Worm (Caenorhabditis elegans) whole organism, L4 larva: ENCODE data around the gene srd-13.

Experiments
- R02D3.7 ChIP-seq: fragments of 150-350 bp; sonication (generic microtip); optimal IDR thresholded peaks from 3 replicates; lab custom pipeline; 2014; ENCODE audit warnings: missing biosample characterization, missing genetic modification characterization
- T20F7.1 ChIP-seq: fragments of 200-800 bp; sonication (Bioruptor generic); optimal IDR thresholded peaks from 2 replicates; lab custom pipeline; 2018; ENCODE audit warnings: mild to moderate bottlenecking, missing genetic modification characterization, missing compliant biosample characterization
- ama-1 ChIP-seq: fragments of 150-350 bp; optimal IDR thresholded peaks from 2 replicates; lab custom pipeline; 2014; ENCODE audit warnings: inconsistent platforms, mixed read lengths
- fos-1 ChIP-seq: fragments of 150-350 bp; optimal IDR thresholded peaks from 2 replicates; lab custom pipeline; 2014; ENCODE audit warnings: missing biosample characterization, missing genetic modification characterization
- lim-7 ChIP-seq: fragments of 200-800 bp; sonication (Bioruptor generic); IDR thresholded peaks from 2 replicates; pipeline ENCODE4 v1.3.6; 2022; ENCODE audit warnings: missing genetic modification characterization, missing compliant biosample characterization
- lin-15B ChIP-seq: fragments of 150-350 bp; sonication (generic microtip); optimal IDR thresholded peaks from 3 replicates; lab custom pipeline; 2014; ENCODE audit warnings: missing biosample characterization, missing genetic modification characterization
- pha-4 ChIP-seq, 2 experiments: fragments of 150-350 bp in 1 of 2; fragments of 200-800 bp in 1 of 2; sonication (Bioruptor generic) in 1 of 2; IDR thresholded peaks in 1 of 2; optimal IDR thresholded peaks in 1 of 2; 2 replicates each; pipeline versions ENCODE4 v1.3.6 to Lab custom; 2014 to 2022; ENCODE audit warnings: missing genetic modification characterization in 2 of 2, missing genetic modification reagents in 2 of 2, missing biosample characterization in 1 of 2, missing compliant biosample characterization in 1 of 2
- unc-62 ChIP-seq, 3 experiments: fragments of 150-350 bp in 1 of 3; sonication (generic microtip); optimal IDR thresholded peaks in 2 of 3; peaks in 1 of 3; 1 replicate in 1 of 3; 2 replicates in 2 of 3; lab custom pipeline; 2014 to 2017; ENCODE audit warnings: missing biosample characterization in 3 of 3, missing genetic modification characterization in 3 of 3, missing genetic modification reagents in 3 of 3, missing genotype in 1 of 3
- vab-7 ChIP-seq: fragments of 200-800 bp; sonication (Bioruptor generic); IDR thresholded peaks from 2 replicates; pipeline ENCODE4 v1.3.6; 2022; ENCODE audit warnings: missing genetic modification reagents, missing genetic modification characterization, missing compliant biosample characterization
- zag-1 ChIP-seq: fragments of 150-350 bp; optimal IDR thresholded peaks from 2 replicates; lab custom pipeline; 2014; ENCODE audit warnings: missing biosample characterization, missing genetic modification characterization
- zfp-3 ChIP-seq: fragments of 200-800 bp; sonication (Bioruptor generic); conservative IDR thresholded peaks from 2 replicates; pipeline ENCODE4 v1.3.6; 2022; ENCODE audit warnings: missing genetic modification reagents, missing genetic modification characterization, missing compliant biosample characterization

DNA sequence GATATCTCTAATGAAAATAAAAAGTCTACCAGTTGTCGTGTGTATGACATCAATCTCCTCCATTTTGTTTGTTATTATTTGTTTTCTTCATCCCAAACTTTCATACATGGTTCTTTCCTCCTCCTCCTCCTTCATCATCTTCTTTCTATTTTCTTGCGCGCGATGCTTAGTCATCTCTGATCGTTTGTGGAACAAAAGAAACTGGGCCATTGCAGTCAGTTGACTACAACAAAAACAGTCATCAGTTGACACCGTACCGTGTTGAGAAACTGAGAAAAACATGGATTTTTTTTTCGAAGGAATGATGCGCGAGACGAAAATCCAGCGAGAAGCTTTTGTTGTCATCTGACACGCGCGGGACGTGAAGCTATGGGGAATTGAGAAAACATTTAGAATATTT is 30.2 kb downstream of the srd-13 start:
- TF ChIP-seq unc-62 (GFP tag; optimal IDR thresholded peaks at IDR 0.05 in 1 of 2; lab: Kevin White, UChicago) = no peak
- TF ChIP-seq unc-62 (tag; optimal IDR thresholded peaks at IDR 0.05; lab: Kevin White, UChicago) = no peak
- no peak; the same call in 1 of the 2 replicates for TF ChIP-seq pha-4 (GFP tag; IDR thresholded peaks at IDR 0.05; lab: Robert Waterston, UW)
- TF ChIP-seq pha-4 (tag; optimal IDR thresholded peaks at IDR 0.05; lab: Kevin White, UChicago) = peak; percentile 30
- no peak for TF ChIP-seq T20F7.1 (GFP tag; lab: Kevin White, UChicago)
- TF ChIP-seq R02D3.7 (tag; lab: Kevin White, UChicago) = no peak
- no peak for TF ChIP-seq zag-1 (tag; lab: Kevin White, UChicago)
- peak; percentile 40 for TF ChIP-seq ama-1 (lab: Kevin White, UChicago)
- no peak for TF ChIP-seq lin-15B (tag; lab: Kevin White, UChicago)
- TF ChIP-seq lim-7 (GFP tag; lab: Robert Waterston, UW) = no peak
- TF ChIP-seq vab-7 (GFP tag; lab: Robert Waterston, UW) = no peak
- TF ChIP-seq fos-1 = no peak
- no peak for TF ChIP-seq zfp-3 (GFP tag; lab: Robert Waterston, UW)
